Worm (Caenorhabditis elegans) whole organism, young adult: ENCODE results near the gene hlh-6.

Experiments used
- B0035.1 ChIP-seq: sonication (generic microtip); optimal IDR thresholded peaks from 2 replicates; lab custom pipeline; 2016; ENCODE audit warnings: missing genetic modification characterization, mild to moderate bottlenecking, missing compliant biosample characterization, missing genotype, missing genetic modification reagents
- B0336.3 ChIP-seq: fragments of 200-800 bp; sonication (Bioruptor generic); IDR thresholded peaks from 2 replicates; pipeline ENCODE4 v1.3.6; 2022; ENCODE audit warnings: missing genetic modification characterization, missing compliant biosample characterization
- F23B12.7 ChIP-seq: sonication (generic microtip); optimal IDR thresholded peaks from 2 replicates; lab custom pipeline; 2017; ENCODE audit warnings: missing genetic modification characterization, mild to moderate bottlenecking, missing compliant biosample characterization, antibody characterized with exemption, moderate library complexity; ENCODE audit not compliant: insufficient read depth
- F33H1.4 ChIP-seq: fragments of 200-800 bp; sonication (Bioruptor generic); IDR thresholded peaks from 2 replicates; pipeline ENCODE4 v1.3.6; 2022; ENCODE audit warnings: missing genetic modification reagents, missing genetic modification characterization, missing compliant biosample characterization
- K12H6.12 ChIP-seq: fragments of 200-800 bp; sonication (Bioruptor generic); optimal IDR thresholded peaks from 2 replicates; lab custom pipeline; 2018; ENCODE audit warnings: mild to moderate bottlenecking, missing genetic modification characterization, missing compliant biosample characterization
- Y67H2A.10 ChIP-seq: fragments of 200-800 bp; sonication (Bioruptor generic); conservative IDR thresholded peaks from 2 replicates; pipeline ENCODE4 v1.3.6; 2022; ENCODE audit warnings: missing genetic modification reagents, missing genetic modification characterization, missing compliant biosample characterization
- Y95B8A.8 ChIP-seq: fragments of 200-800 bp; sonication (Bioruptor generic); IDR thresholded peaks from 2 replicates; pipeline ENCODE4 v1.3.6; 2022; ENCODE audit warnings: missing genetic modification reagents, missing genetic modification characterization, missing compliant biosample characterization
- ZK185.1 ChIP-seq: sonication (generic microtip); optimal IDR thresholded peaks from 2 replicates; lab custom pipeline; 2016; ENCODE audit warnings: mild to moderate bottlenecking, missing genetic modification characterization, missing compliant biosample characterization; ENCODE audit not compliant: poor library complexity, severe bottlenecking
- ama-1 ChIP-seq, 3 experiments: fragments of 150-350 bp in 1 of 3; sonication (generic microtip) in 2 of 3; optimal IDR thresholded peaks; 2 replicates each; lab custom pipeline; 2014 to 2018; ENCODE audit warnings: missing biosample characterization in 2 of 3, missing genetic modification characterization in 2 of 3, missing genetic modification reagents in 2 of 3
- aptf-2 ChIP-seq: fragments of 200-800 bp; sonication (Bioruptor generic); conservative IDR thresholded peaks from 2 replicates; pipeline ENCODE4 v1.3.6; 2022; ENCODE audit warnings: missing genetic modification reagents, missing genetic modification characterization, missing compliant biosample characterization
- atf-7 ChIP-seq: sonication (generic microtip); optimal IDR thresholded peaks from 2 replicates; lab custom pipeline; 2017; ENCODE audit warnings: mild to moderate bottlenecking, missing genetic modification characterization, missing compliant biosample characterization
- athp-1 ChIP-seq: sonication (generic microtip); optimal IDR thresholded peaks from 2 replicates; lab custom pipeline; 2017; ENCODE audit warnings: mild to moderate bottlenecking, missing genetic modification characterization, missing compliant biosample characterization
- attf-3 ChIP-seq: fragments of 200-800 bp; sonication (Bioruptor generic); conservative IDR thresholded peaks from 2 replicates; pipeline ENCODE4 v1.3.6; 2022; ENCODE audit warnings: missing genetic modification reagents, missing genetic modification characterization, missing compliant biosample characterization
- bed-1 ChIP-seq: fragments of 200-800 bp; sonication (Bioruptor generic); IDR thresholded peaks from 2 replicates; pipeline ENCODE4 v1.3.6; 2022; ENCODE audit warnings: missing genetic modification reagents, missing genetic modification characterization, missing compliant biosample characterization
- bed-2 ChIP-seq: fragments of 200-800 bp; sonication (Bioruptor generic); IDR thresholded peaks from 2 replicates; pipeline ENCODE4 v1.3.6; 2022; ENCODE audit warnings: missing genetic modification reagents, missing genetic modification characterization, missing compliant biosample characterization
- ccch-3 ChIP-seq: fragments of 200-800 bp; sonication (Bioruptor generic); optimal IDR thresholded peaks from 2 replicates; lab custom pipeline; 2018; ENCODE audit warnings: mild to moderate bottlenecking, missing genetic modification characterization, missing compliant biosample characterization
- ceh-27 ChIP-seq: fragments of 200-800 bp; sonication (Bioruptor generic); optimal IDR thresholded peaks from 2 replicates; lab custom pipeline; 2018; ENCODE audit warnings: mild to moderate bottlenecking, missing genetic modification characterization, moderate library complexity, missing compliant biosample characterization
- chd-7 ChIP-seq: sonication (generic microtip); optimal IDR thresholded peaks from 2 replicates; lab custom pipeline; 2016; ENCODE audit warnings: mild to moderate bottlenecking, missing genetic modification characterization, moderate library complexity, missing compliant biosample characterization
- die-1 ChIP-seq: sonication (generic microtip); optimal IDR thresholded peaks from 2 replicates; lab custom pipeline; 2016; ENCODE audit warnings: missing genotype, mild to moderate bottlenecking, missing genetic modification characterization, missing compliant biosample characterization
- dpff-1 ChIP-seq: sonication (generic microtip); optimal IDR thresholded peaks from 2 replicates; lab custom pipeline; 2017; ENCODE audit warnings: mild to moderate bottlenecking, missing genetic modification characterization, missing compliant biosample characterization
- efl-1 ChIP-seq: fragments of 150-350 bp; optimal IDR thresholded peaks from 2 replicates; lab custom pipeline; 2014; ENCODE audit warnings: missing biosample characterization, missing genetic modification reagents, missing genetic modification characterization
- egl-18 ChIP-seq: fragments of 200-800 bp; sonication (Bioruptor generic); IDR thresholded peaks from 2 replicates; pipeline ENCODE4 v1.3.6; 2022; ENCODE audit warnings: missing genetic modification reagents, missing genetic modification characterization, missing compliant biosample characterization
- hlh-12 ChIP-seq: sonication (generic microtip); optimal IDR thresholded peaks from 2 replicates; lab custom pipeline; 2016; ENCODE audit warnings: missing genetic modification characterization, missing compliant biosample characterization
- hmg-1.2 ChIP-seq: fragments of 200-800 bp; sonication (Bioruptor generic); IDR thresholded peaks from 2 replicates; pipeline ENCODE4 v1.3.6; 2022; ENCODE audit warnings: missing genetic modification reagents, missing genetic modification characterization, missing compliant biosample characterization
- hmg-20 ChIP-seq: fragments of 200-800 bp; sonication (Bioruptor generic); IDR thresholded peaks from 2 replicates; pipeline ENCODE4 v1.3.6; 2022; ENCODE audit warnings: missing genetic modification reagents, missing genetic modification characterization, missing compliant biosample characterization
- lin-35 ChIP-seq, 3 experiments: fragments of 150-350 bp in 2 of 3; sonication (generic microtip) in 1 of 3; optimal IDR thresholded peaks; 2 replicates each; lab custom pipeline; 2014 to 2018; ENCODE audit warnings: missing biosample characterization in 3 of 3, missing genetic modification characterization in 3 of 3, missing genetic modification reagents in 3 of 3
- lir-1 ChIP-seq: fragments of 200-800 bp; sonication (Bioruptor generic); conservative IDR thresholded peaks from 2 replicates; pipeline ENCODE4 v1.3.6; 2022; ENCODE audit warnings: missing genetic modification reagents, missing genetic modification characterization, missing compliant biosample characterization
- mcd-1 ChIP-seq: fragments of 200-800 bp; sonication (Bioruptor generic); IDR thresholded peaks from 2 replicates; pipeline ENCODE4 v1.3.6; 2022; ENCODE audit warnings: missing genetic modification reagents, missing genetic modification characterization, missing compliant biosample characterization
- mel-28 ChIP-seq: sonication (generic microtip); optimal IDR thresholded peaks from 2 replicates; lab custom pipeline; 2016; ENCODE audit warnings: borderline replicate concordance, mild to moderate bottlenecking, missing genetic modification characterization, missing compliant biosample characterization
- nfya-2 ChIP-seq: fragments of 200-800 bp; sonication (Bioruptor generic); IDR thresholded peaks from 2 replicates; pipeline ENCODE4 v1.3.6; 2022; ENCODE audit warnings: missing genetic modification reagents, missing genetic modification characterization, missing compliant biosample characterization
- nhr-90 ChIP-seq: sonication (generic microtip); optimal IDR thresholded peaks from 2 replicates; lab custom pipeline; 2016; ENCODE audit warnings: missing genotype, mild to moderate bottlenecking, missing genetic modification characterization, missing compliant biosample characterization
- pbrm-1 ChIP-seq: fragments of 200-800 bp; sonication (Bioruptor generic); IDR thresholded peaks from 2 replicates; pipeline ENCODE4 v1.3.6; 2022; ENCODE audit warnings: missing genetic modification reagents, missing genetic modification characterization, missing compliant biosample characterization
- sea-2 ChIP-seq: fragments of 200-800 bp; sonication (Bioruptor generic); IDR thresholded peaks from 2 replicates; pipeline ENCODE4 v1.3.6; 2022; ENCODE audit warnings: missing genetic modification characterization, missing compliant biosample characterization
- snpc-1.3 ChIP-seq: sonication (generic microtip); optimal IDR thresholded peaks from 2 replicates; lab custom pipeline; 2017; ENCODE audit warnings: missing genetic modification characterization, mild to moderate bottlenecking, missing compliant biosample characterization, antibody characterized with exemption, moderate library complexity, missing genotype, missing genetic modification reagents; ENCODE audit not compliant: insufficient read depth
- snpc-3.4 ChIP-seq: sonication (generic microtip); optimal IDR thresholded peaks from 2 replicates; lab custom pipeline; 2017; ENCODE audit warnings: missing genetic modification characterization, mild to moderate bottlenecking, missing compliant biosample characterization, antibody characterized with exemption, moderate library complexity, missing genotype, missing genetic modification reagents
- snpc-4 ChIP-seq, 5 experiments: fragments of 150-350 bp in 1 of 5; sonication (generic microtip) in 4 of 5; optimal IDR thresholded peaks; 2 replicates each; lab custom pipeline; 2014 to 2018; ENCODE audit warnings: missing genetic modification characterization in 5 of 5, missing biosample characterization in 3 of 5, antibody characterized with exemption in 2 of 5, mild to moderate bottlenecking in 2 of 5, missing compliant biosample characterization in 2 of 5, missing genotype in 2 of 5, moderate library complexity in 2 of 5, missing genetic modification reagents in 1 of 5
- sptf-2 ChIP-seq: fragments of 200-800 bp; sonication (Bioruptor generic); optimal IDR thresholded peaks from 2 replicates; lab custom pipeline; 2018; ENCODE audit warnings: mild to moderate bottlenecking, missing genetic modification characterization, missing compliant biosample characterization
- tlf-1 ChIP-seq: fragments of 200-800 bp; sonication (Bioruptor generic); optimal IDR thresholded peaks from 2 replicates; lab custom pipeline; 2018; ENCODE audit warnings: mild to moderate bottlenecking, missing genetic modification characterization, missing compliant biosample characterization
- zfh-2 ChIP-seq: fragments of 200-800 bp; sonication (Bioruptor generic); conservative IDR thresholded peaks from 2 replicates; pipeline ENCODE4 v1.3.6; 2022; ENCODE audit warnings: missing genetic modification reagents, missing genetic modification characterization, missing compliant biosample characterization
- ztf-18 ChIP-seq: sonication (generic microtip); optimal IDR thresholded peaks from 2 replicates; lab custom pipeline; 2016; ENCODE audit warnings: missing genotype, mild to moderate bottlenecking, missing genetic modification characterization, missing compliant biosample characterization
- ztf-22 ChIP-seq: fragments of 200-800 bp; sonication (Bioruptor generic); optimal IDR thresholded peaks from 2 replicates; lab custom pipeline; 2018; ENCODE audit warnings: mild to moderate bottlenecking, missing genetic modification characterization, moderate library complexity, missing compliant biosample characterization
- ztf-25 ChIP-seq: fragments of 200-800 bp; sonication (Bioruptor generic); IDR thresholded peaks from 2 replicates; pipeline ENCODE4 v1.3.6; 2022; ENCODE audit warnings: missing genetic modification reagents, missing genetic modification characterization, missing compliant biosample characterization
- ztf-3 ChIP-seq: fragments of 200-800 bp; sonication (Bioruptor generic); optimal IDR thresholded peaks from 2 replicates; lab custom pipeline; 2018; ENCODE audit warnings: mild to moderate bottlenecking, missing genetic modification characterization, missing compliant biosample characterization

The hlh-6 gene

ce11 chrII:9574406-9574805, 40.2 kb downstream of the hlh-6 start:
- TF ChIP-seq zfh-2 = 0 out of 2 replicates have a peak, but pooled peaks have one; percentile 16
- TF ChIP-seq bed-1 (GFP tag; lab: Robert Waterston, UW) = no peak
- no peak for TF ChIP-seq ztf-25
- TF ChIP-seq egl-18 (GFP tag; lab: Robert Waterston, UW) = 0 out of 2 replicates have a peak, but pooled peaks have one; percentile 27
- TF ChIP-seq K12H6.12 (tag; lab: Kevin White, UChicago) = no peak
- TF ChIP-seq chd-7 = peak; percentile 13
- TF ChIP-seq ceh-27 (GFP tag; lab: Kevin White, UChicago) = peak; percentile 14

DNA sequence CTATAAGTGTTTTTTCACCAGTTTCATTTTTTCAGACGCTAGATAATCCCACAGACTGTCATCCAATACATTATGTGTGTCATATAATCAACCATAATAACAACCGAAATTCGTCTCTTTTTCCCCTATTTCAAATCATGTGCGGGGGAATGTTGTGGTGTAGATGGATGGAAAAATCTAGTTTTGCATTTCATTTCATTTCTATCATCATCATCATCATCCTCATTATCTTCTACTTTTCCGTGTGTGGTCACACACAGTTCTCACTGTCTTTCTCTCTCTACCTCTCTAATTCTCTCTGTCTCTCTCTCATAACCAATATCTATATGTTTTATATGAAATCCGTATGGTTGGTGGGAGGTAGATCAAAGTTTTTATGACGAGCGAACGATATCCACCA, 41.2 kb downstream of the hlh-6 start:
- no peak for TF ChIP-seq nfya-2
- TF ChIP-seq B0035.1 (tag; lab: Kevin White, UChicago) = no peak
- no peak for TF ChIP-seq sea-2 (GFP tag; lab: Robert Waterston, UW)
- no peak for TF ChIP-seq snpc-1.3 (tag; lab: Kevin White, UChicago)
- TF ChIP-seq snpc-4 (GFP tag; optimal IDR thresholded peaks at IDR 0.05; lab: Kevin White, UChicago) = no peak
- no peak for TF ChIP-seq snpc-4 (tag; optimal IDR thresholded peaks at IDR 0.05; lab: Kevin White, UChicago)
- no peak for TF ChIP-seq ceh-27 (GFP tag; lab: Kevin White, UChicago)

- TF ChIP-seq efl-1 (GFP tag; lab: Kevin White, UChicago) = no peak
- peak; percentile 12 for TF ChIP-seq sptf-2 (GFP tag; lab: Kevin White, UChicago)
- TF ChIP-seq athp-1 = peak; percentile 68
- 0 out of 2 replicates have a peak, but pooled peaks have one; percentile 57 for TF ChIP-seq bed-1 (GFP tag; lab: Robert Waterston, UW)
- TF ChIP-seq Y95B8A.8 (GFP tag; lab: Robert Waterston, UW) = no peak; the same call in 1 of the 2 replicates
- no peak for TF ChIP-seq lir-1 (GFP tag; lab: Robert Waterston, UW)
- TF ChIP-seq tlf-1 (GFP tag; lab: Kevin White, UChicago) = peak; percentile 6
- TF ChIP-seq mcd-1 (GFP tag; lab: Robert Waterston, UW) = peak; percentile 63
- peak; percentile 52 for TF ChIP-seq K12H6.12 (tag; lab: Kevin White, UChicago)
- TF ChIP-seq atf-7 (tag; lab: Kevin White, UChicago) = peak; percentile 54
- TF ChIP-seq lin-35 (GFP tag; optimal IDR thresholded peaks at IDR 0.05; lab: Kevin White, UChicago) = peak in 1 of 3 experiments; percentile 3
- peak; percentile 46; the same call in 1 of the 2 replicates for TF ChIP-seq F33H1.4
- no peak for TF ChIP-seq egl-18 (GFP tag; lab: Robert Waterston, UW)
- TF ChIP-seq snpc-3.4 (tag; lab: Kevin White, UChicago) = peak; percentile 88
- no peak for TF ChIP-seq ztf-22
- no peak for TF ChIP-seq ama-1 (optimal IDR thresholded peaks at IDR 0.05; lab: Kevin White, UChicago)
- TF ChIP-seq ama-1 (GFP tag; optimal IDR thresholded peaks at IDR 0.05; lab: Kevin White, UChicago) = peak in 1 of 2 experiments; percentile 85
- no peak for TF ChIP-seq sea-2 (GFP tag; lab: Robert Waterston, UW)
- TF ChIP-seq bed-2 (GFP tag; lab: Robert Waterston, UW) = no peak
- no peak for TF ChIP-seq hmg-20 (GFP tag; lab: Robert Waterston, UW)
- peak; percentile 46; the same call in 1 of the 2 replicates for TF ChIP-seq Y67H2A.10 (GFP tag; lab: Robert Waterston, UW)
- TF ChIP-seq B0336.3 (GFP tag; lab: Robert Waterston, UW) = peak; percentile 50; the same call in 1 of the 2 replicates
- TF ChIP-seq dpff-1 = no peak
- TF ChIP-seq ccch-3 = no peak
- peak; percentile 90 for TF ChIP-seq nhr-90 (tag; lab: Kevin White, UChicago)
- TF ChIP-seq hlh-12 (tag; lab: Kevin White, UChicago) = no peak
- peak; percentile 77 for TF ChIP-seq pbrm-1 (GFP tag; lab: Robert Waterston, UW)
- TF ChIP-seq ZK185.1 (tag; lab: Kevin White, UChicago) = peak; percentile 56
- peak; percentile 21 for TF ChIP-seq mel-28
- TF ChIP-seq F23B12.7 (tag; lab: Kevin White, UChicago) = peak; percentile 84
- peak; percentile 72 for TF ChIP-seq attf-3 (GFP tag; lab: Robert Waterston, UW)
- TF ChIP-seq aptf-2 (GFP tag; lab: Robert Waterston, UW) = 0 out of 2 replicates have a peak, but pooled peaks have one; percentile 65
- peak; percentile 72 for TF ChIP-seq hmg-1.2
- TF ChIP-seq die-1 (tag; lab: Kevin White, UChicago) = peak; percentile 90
- TF ChIP-seq ztf-18 (tag; lab: Kevin White, UChicago) = peak; percentile 72
- TF ChIP-seq ztf-3 (GFP tag; lab: Kevin White, UChicago) = no peak
These were observed 48.6 kb downstream of the hlh-6 start for ce11 chrII:9566045-9566444.
